Fruit fly (Drosophila melanogaster) whole organism, larva: ENCODE data around the gene jagn.

Experiments used
- noc ChIP-seq: fragments of 200-800 bp; sonication (Bioruptor generic); optimal IDR thresholded peaks from 3 replicates; lab custom pipeline; 2019; ENCODE audit warnings: missing biosample characterization, mild to moderate bottlenecking, missing genetic modification characterization, moderate library complexity

The jagn gene

dm6 chr3R:5789025-5789953 lies 10.2 kb downstream of the jagn start, which contains the start of the genes Hat1 and Rpn5:
TSS of gene Hat1 (minus strand) at chr3R:5789384.
TSS of gene Rpn5 (plus strand) at chr3R:5789493.
- peak; percentile 88 for TF ChIP-seq noc

DNA sequence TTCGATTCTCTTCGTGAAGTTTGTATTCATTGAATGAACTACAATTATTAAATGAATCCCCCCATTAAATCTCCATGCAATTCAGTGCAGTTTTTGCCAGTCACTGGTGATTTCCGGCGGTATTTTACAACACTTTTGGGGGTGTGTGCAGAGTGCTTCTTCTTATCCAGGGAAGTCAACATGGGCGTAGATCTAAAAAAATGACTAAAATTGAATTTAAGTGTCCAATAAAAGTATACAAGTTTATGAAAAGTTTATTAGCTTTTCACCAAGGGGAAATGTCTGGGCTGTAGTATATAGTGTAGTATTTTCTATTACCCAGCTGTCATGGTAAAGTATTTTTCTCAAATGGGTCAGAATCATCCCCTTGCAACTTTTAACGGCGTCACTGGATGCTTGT lies 12.4 kb downstream of the jagn start, which contains the start of gene Hpf1:
Gene Hpf1, plus strand, starts transcription at position 383 of the 400 bp plus-strand sequence.
- TF ChIP-seq noc: peak; percentile 99

DNA sequence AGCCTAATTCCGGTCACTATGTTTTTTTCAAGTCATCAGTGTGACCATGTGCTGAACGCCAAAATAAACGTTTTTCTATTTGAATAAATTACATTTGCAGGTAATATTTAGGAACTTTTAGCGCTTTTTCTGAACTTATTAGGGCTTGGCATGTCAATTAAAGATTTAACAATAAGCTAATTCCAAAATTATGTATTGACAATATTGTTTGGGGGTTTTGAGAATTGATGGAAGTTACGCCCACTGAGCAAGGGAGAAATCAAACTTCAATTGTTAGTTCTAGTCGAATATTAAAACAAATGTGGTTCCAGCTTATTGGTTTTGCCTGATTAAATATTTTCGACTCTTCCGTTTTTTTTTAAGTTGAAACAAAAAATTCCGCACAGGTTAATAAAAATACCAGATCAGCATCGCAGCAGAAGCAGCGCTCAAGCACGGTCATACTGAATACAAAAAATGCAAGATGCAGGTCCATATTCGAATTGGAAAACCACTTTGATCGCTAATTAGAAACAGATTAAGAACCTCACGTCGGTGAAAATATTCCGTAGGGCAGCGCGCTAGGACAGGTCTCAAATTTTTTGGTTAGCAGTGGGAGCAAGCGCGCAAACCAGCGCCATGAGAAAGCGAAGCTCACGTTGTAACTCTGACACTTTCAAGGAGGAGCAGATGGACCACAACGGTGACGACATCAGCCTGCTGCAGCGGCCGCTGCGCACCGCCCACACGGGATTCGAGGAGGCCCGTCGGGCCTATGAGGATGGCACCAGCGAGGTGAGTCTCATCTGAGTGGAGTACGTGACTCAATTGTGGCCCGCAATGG lies 15.4 kb downstream of the jagn start, which contains the start of the genes PSMG1 and CG10979:
Gene PSMG1, minus strand, starts transcription at position 51 of the 823 bp plus-strand sequence.
Gene CG10979, plus strand, starts transcription at position 439 of the 823 bp plus-strand sequence.
- no peak for TF ChIP-seq noc

DNA sequence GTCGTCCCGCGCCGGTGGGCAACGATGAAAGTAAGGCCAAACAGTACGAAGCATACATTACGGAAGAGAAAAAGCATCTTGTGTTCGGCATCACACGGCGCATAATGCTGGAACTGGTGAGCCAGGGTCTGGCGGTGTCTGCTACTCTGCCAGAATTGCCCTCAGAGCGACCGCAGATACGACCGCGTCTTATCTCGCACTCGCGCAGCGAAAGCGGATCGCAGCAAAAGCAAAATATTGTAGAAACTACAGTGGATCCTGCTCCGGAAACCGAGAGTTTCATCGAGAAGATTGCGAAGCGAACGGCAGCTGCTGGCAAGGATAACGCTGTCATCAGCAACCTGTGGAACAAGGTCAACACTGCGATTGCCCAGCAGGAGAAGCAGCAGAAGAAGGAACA lies 18.6 kb downstream of the jagn start:
- TF ChIP-seq noc: no peak

dm6 chr3R:5801703-5802436 lies 22.8 kb downstream of the jagn start, which contains the start of gene CG11000:
TSS of gene CG11000 (plus strand) at chr3R:5802328.
- no peak for TF ChIP-seq noc

DNA sequence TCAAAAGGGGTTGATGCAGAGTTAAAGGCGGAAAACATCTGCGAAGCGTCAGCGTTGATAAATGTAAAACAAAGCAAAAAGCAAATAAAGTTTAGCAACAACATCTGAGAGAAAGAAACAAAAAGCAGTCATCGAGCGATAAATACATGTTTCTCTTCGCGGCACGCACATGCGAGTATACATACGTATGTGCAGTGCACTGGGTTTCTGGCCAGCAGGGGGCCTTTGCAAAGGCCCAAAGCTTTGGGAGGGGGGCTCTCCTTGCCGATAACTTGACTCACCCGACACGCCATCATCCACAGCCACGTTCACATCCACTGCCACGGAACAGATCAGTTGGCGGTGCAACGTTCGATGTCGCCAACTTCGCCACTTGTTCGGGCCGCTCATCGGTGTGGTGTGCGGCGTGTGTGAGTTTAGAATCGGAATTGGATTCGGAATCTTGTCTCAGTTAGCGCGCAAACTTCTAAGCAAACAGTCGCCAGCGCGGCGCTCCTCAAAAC lies 34.1 kb downstream of the jagn start, which contains the start of gene CG42675:
Gene CG42675, plus strand, starts transcription at position 453 of the 503 bp plus-strand sequence.
- TF ChIP-seq noc: no peak

DNA sequence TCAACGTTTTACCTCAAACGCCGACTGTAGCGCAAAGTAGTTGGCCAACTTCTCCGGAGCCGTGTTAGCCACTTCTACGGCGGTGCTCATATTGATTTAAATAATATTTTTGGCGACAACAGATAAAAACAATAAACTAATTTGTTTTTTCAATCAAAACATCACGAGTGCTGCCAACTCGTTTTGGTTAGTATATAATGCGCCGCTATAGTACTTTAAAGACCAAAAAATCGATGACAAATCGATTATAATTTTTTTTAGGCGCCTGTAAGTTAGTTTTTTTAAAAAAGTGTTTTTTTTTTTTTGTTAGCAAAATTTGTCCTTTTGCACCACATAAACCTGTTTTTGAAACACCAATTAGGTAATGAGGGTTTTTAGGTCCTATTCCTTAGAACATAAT lies 42.1 kb downstream of the jagn start, which contains the start of gene Hpr1:
Gene Hpr1, minus strand, starts transcription at position 198 of the 400 bp plus-strand sequence.
- no peak for TF ChIP-seq noc

dm6 chr3R:5821750-5822149 lies 42.6 kb downstream of the jagn start, which contains the start of gene CG46303:
TSS of gene CG46303 (plus strand) at chr3R:5821972.
- TF ChIP-seq noc: peak; percentile 56

DNA sequence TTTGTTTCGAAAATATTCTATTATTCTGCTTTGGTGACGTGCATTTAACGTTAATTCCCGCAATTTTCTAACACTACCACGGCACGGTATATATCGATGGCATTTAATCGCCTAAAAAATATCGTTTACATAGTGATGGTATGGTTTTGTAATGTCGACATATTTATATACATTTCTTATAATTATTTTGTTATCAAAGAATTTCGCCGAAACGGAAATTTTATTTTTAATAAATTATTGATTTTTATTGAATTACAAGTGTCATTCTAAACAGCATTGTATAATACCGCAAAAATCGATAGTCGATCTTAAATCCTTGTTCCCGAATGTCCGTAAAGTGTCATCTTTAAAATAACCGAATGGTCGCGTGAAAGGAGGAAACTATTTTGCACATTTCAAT lies 45.3 kb downstream of the jagn start, which contains the start of the genes Sec20 and dgrn:
Gene Sec20, minus strand, starts transcription at position 77 of the 400 bp plus-strand sequence.
Gene dgrn, plus strand, starts transcription at position 160 of the 400 bp plus-strand sequence.
- TF ChIP-seq noc: peak; percentile 53

dm6 chr3R:5829762-5830161 lies 50.6 kb downstream of the jagn start, which contains the start of gene glob3:
TSS of gene glob3 (plus strand) at chr3R:5830062.
- no peak for TF ChIP-seq noc
